Worm (Caenorhabditis elegans) whole organism, midembryonic: ENCODE data around the gene nas-3.

Experiments
- T22C8.4 ChIP-seq: fragments of 200-800 bp; sonication (Bioruptor generic); IDR thresholded peaks from 2 replicates; pipeline ENCODE4 v1.3.6; 2022; ENCODE audit warnings: missing genetic modification characterization, missing compliant biosample characterization
- cog-1 ChIP-seq: sonication (generic microtip); optimal IDR thresholded peaks from 2 replicates; lab custom pipeline; 2016; ENCODE audit warnings: missing genetic modification characterization, missing compliant biosample characterization
- flt-1 ChIP-seq: fragments of 200-800 bp; sonication (Bioruptor generic); IDR thresholded peaks from 2 replicates; pipeline ENCODE4 v1.3.6; 2022; ENCODE audit warnings: missing genetic modification characterization, missing compliant biosample characterization
- klf-2 ChIP-seq: fragments of 200-800 bp; sonication (Bioruptor generic); conservative IDR thresholded peaks from 2 replicates; pipeline ENCODE4 v1.3.6; 2022; ENCODE audit warnings: missing genetic modification reagents, missing genetic modification characterization, missing compliant biosample characterization
- med-1 ChIP-seq: sonication (generic microtip); optimal IDR thresholded peaks from 2 replicates; lab custom pipeline; 2017; ENCODE audit warnings: missing genetic modification characterization, mild to moderate bottlenecking, missing compliant biosample characterization, antibody characterized with exemption, missing genetic modification reagents; ENCODE audit not compliant: insufficient read depth
- ref-1 ChIP-seq: fragments of 200-800 bp; sonication (Bioruptor generic); conservative IDR thresholded peaks from 2 replicates; pipeline ENCODE4 v1.3.6; 2022; ENCODE audit warnings: missing genetic modification reagents, missing genetic modification characterization, missing compliant biosample characterization
- tab-1 ChIP-seq: fragments of 200-800 bp; sonication (Bioruptor generic); IDR thresholded peaks from 2 replicates; pipeline ENCODE4 v1.3.6; 2022; ENCODE audit warnings: missing genetic modification characterization, missing compliant biosample characterization
- ztf-23 ChIP-seq: fragments of 200-800 bp; sonication (Bioruptor generic); IDR thresholded peaks from 2 replicates; pipeline ENCODE4 v1.3.6; 2022; ENCODE audit warnings: missing genetic modification reagents, missing genetic modification characterization, missing compliant biosample characterization
- ztf-29 ChIP-seq: fragments of 200-800 bp; sonication (Bioruptor generic); IDR thresholded peaks from 2 replicates; pipeline ENCODE4 v1.3.6; 2022; ENCODE audit warnings: missing genetic modification reagents, missing genetic modification characterization, missing compliant biosample characterization

nas-3 gene

ce11 chrV:9509597-9509996, 31.6 kb downstream of the nas-3 start:
- TF ChIP-seq ztf-29 (GFP tag; lab: Robert Waterston, UW) = no peak
- no peak for TF ChIP-seq tab-1
- TF ChIP-seq klf-2 = no peak
- no peak for TF ChIP-seq T22C8.4
- no peak for TF ChIP-seq ref-1 (GFP tag; lab: Robert Waterston, UW)
- TF ChIP-seq cog-1 = no peak
- no peak for TF ChIP-seq ztf-23 (GFP tag; lab: Robert Waterston, UW)
- TF ChIP-seq flt-1 (GFP tag; lab: Robert Waterston, UW) = no peak

DNA sequence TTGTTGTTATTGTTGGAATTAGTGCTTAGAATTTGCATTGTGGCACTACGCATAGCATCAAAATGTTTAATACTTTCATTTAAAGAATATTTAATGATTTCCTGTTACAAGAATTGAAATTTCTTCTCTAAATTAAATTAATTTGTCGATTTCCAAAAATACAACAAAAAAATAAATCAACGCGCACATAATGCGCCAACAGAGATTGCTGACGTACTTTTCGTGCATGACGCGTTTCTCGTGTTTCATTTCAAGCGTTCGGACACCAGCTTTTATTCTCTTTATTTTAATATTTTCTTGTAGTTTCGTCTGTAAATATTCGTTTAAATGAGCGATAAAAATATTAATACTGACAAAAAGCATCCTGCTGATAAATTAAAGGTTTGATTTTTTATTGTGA, 35.6 kb downstream of the nas-3 start, which contains the start of gene eif-2Bdelta:
Gene eif-2Bdelta (plus strand): TSS at position 235 of the 400 bp plus-strand sequence.
- TF ChIP-seq tab-1 (no peak), klf-2 (no peak), cog-1 (no peak), ref-1 (GFP tag; lab: Robert Waterston, UW) (no peak), flt-1 (GFP tag; lab: Robert Waterston, UW) (no peak), ztf-23 (GFP tag; lab: Robert Waterston, UW) (no peak), med-1 (GFP tag; lab: Kevin White, UChicago) (no peak), T22C8.4 (no peak), ztf-29 (GFP tag; lab: Robert Waterston, UW) (no peak)

DNA sequence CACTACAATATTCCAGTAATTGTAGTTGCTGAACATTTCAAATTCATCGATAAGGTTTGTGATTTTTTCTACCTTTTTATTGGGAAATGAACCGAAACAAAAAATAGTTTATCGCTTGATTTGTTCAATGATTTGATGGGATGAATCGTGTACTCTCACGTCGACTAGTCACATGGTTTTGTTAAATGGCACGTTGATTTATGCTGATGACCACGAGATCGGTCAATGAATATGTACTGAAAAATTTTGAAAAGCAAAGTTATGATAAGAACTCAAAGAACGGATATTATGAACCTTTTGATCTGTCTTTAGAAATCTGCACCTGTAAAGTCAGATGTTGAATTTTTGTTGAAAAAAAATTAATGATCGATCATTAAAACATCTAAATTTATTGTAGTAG, 38.3 kb downstream of the nas-3 start:
- TF ChIP-seq med-1 (GFP tag; lab: Kevin White, UChicago) (no peak), flt-1 (GFP tag; lab: Robert Waterston, UW) (no peak), cog-1 (no peak), ztf-29 (GFP tag; lab: Robert Waterston, UW) (no peak), klf-2 (no peak), tab-1 (no peak)

- TF ChIP-seq flt-1 (GFP tag; lab: Robert Waterston, UW) (no peak), klf-2 (no peak), med-1 (GFP tag; lab: Kevin White, UChicago) (no peak), tab-1 (no peak), T22C8.4 (no peak), ztf-29 (GFP tag; lab: Robert Waterston, UW) (no peak), ref-1 (GFP tag; lab: Robert Waterston, UW) (no peak), cog-1 (no peak), ztf-23 (GFP tag; lab: Robert Waterston, UW) (no peak)
Measured at ce11 chrV:9518832-9519231, 40.9 kb downstream of the nas-3 start, which contains the start of gene C50F4.8. C50F4.8 (minus strand) TSS chrV:9518859.

DNA sequence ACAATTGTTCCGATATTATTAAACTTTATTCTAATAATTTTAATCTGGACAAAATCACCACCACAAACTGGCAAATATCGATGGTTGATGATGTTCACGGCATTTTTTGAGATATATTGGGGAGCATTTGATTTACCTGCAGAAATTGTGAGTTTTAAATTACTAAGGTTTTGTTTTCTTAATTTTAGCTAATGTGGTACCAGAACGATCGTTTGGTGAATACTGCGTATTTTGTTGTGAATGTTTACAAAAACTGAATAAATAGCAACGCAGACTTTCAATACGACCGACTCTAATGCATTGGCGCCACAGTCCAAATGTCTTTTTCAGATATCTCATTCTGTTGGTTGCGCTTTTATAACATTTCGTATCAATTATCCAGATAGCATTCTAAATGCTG, 43.7 kb downstream of the nas-3 start:
- TF ChIP-seq klf-2 (no peak), T22C8.4 (no peak), med-1 (GFP tag; lab: Kevin White, UChicago) (no peak), ztf-29 (GFP tag; lab: Robert Waterston, UW) (no peak), ref-1 (GFP tag; lab: Robert Waterston, UW) (no peak), cog-1 (no peak), tab-1 (no peak), ztf-23 (GFP tag; lab: Robert Waterston, UW) (no peak), flt-1 (GFP tag; lab: Robert Waterston, UW) (no peak)

DNA sequence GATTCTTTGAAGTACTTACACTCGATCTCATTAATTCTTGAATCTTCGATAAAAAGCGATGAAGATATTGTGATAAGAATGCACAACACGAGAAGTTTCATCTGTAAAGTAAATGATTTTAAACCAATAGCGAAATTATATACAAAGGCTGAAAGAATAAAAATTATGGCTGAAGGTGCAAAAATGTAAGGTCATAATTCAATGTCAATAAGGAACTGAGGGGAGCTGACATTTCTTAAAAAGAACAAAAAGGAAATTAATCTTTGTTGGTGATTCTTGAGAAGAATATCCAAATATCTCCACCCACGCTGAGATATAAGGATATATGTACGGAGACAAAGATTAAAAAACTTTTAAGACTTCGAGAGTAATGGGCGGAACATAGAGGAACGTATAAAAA, 46.1 kb downstream of the nas-3 start, which contains the start of gene C50F4.9:
Gene C50F4.9 (minus strand): TSS at position 101 of the 400 bp plus-strand sequence.
- TF ChIP-seq ztf-29 (GFP tag; lab: Robert Waterston, UW) = no peak
- TF ChIP-seq cog-1 = no peak
- TF ChIP-seq klf-2 = no peak
- no peak for TF ChIP-seq T22C8.4

- TF ChIP-seq cog-1 = no peak
- TF ChIP-seq ref-1 (GFP tag; lab: Robert Waterston, UW) = no peak
- no peak for TF ChIP-seq T22C8.4
- no peak for TF ChIP-seq ztf-29 (GFP tag; lab: Robert Waterston, UW)
- no peak for TF ChIP-seq flt-1 (GFP tag; lab: Robert Waterston, UW)
- no peak for TF ChIP-seq med-1 (GFP tag; lab: Kevin White, UChicago)
- no peak for TF ChIP-seq tab-1
- TF ChIP-seq klf-2 = no peak
- TF ChIP-seq ztf-23 (GFP tag; lab: Robert Waterston, UW) = no peak
Measured at ce11 chrV:9526470-9526869, 48.5 kb downstream of the nas-3 start, which contains the start of gene C50F4.1. C50F4.1 (plus strand) TSS chrV:9526793.

DNA sequence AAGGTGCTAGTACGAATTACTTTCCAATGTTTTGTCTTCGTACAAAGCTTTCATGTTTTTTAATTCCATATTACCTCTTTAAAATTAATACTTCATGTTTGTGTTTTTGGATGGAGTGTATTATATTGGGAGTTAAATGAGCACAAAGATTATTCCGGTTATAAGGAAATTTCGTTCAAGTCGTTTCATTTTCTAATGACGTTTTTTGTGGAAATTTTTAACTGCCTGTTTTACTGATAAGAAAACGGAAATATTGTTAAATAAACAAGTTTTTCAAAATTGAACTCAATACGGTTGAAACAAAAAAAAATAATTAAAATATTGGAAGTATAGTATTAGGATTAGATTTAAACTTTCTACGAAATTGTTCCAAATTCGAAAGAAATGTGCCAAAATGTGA, 49.4 kb downstream of the nas-3 start:
- TF ChIP-seq klf-2 (no peak), ztf-23 (GFP tag; lab: Robert Waterston, UW) (no peak)

- TF ChIP-seq klf-2 (no peak), flt-1 (GFP tag; lab: Robert Waterston, UW) (no peak), tab-1 (no peak)
Measured at ce11 chrV:9527984-9528383, 50.0 kb downstream of the nas-3 start.
